Worm (Caenorhabditis elegans) whole organism, L2 larva: ENCODE measurements around the gene wrt-3.

Experiments
- fos-1 ChIP-seq: fragments of 150-350 bp; optimal IDR thresholded peaks from 2 replicates; lab custom pipeline; 2014; ENCODE audit warnings: missing biosample characterization, missing genetic modification characterization
- lin-13 ChIP-seq: fragments of 150-350 bp; optimal IDR thresholded peaks from 2 replicates; lab custom pipeline; 2014; ENCODE audit warnings: missing biosample characterization, missing genetic modification reagents, missing genetic modification characterization
- sma-9 ChIP-seq, 2 experiments: fragments of 150-350 bp in 1 of 2; sonication (generic microtip) in 1 of 2; optimal IDR thresholded peaks; 2 replicates each; lab custom pipeline; 2014 to 2016; ENCODE audit warnings: missing genetic modification characterization in 2 of 2, mild to moderate bottlenecking in 1 of 2, missing biosample characterization in 1 of 2, missing compliant biosample characterization in 1 of 2, missing genetic modification reagents in 1 of 2, moderate library complexity in 1 of 2

DNA sequence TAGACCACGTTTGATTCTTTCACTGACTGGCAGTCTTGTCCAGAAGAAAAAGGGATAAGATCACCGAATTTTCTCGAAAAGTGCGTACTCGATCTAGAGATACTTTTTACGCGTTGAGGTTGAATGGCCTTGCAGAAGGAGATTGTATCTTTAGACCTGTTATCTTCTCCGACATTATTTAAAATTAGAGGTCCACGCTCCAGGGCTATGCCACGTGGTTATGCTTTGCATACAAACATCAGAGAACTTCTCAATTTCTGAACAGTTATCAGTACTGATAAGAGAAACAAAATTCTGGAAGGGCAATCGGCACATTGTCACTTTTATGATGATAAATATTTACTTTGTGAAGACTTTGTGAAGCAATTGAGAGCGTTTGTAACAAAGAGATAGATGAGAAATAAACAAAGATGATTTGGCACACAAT, 35.1 kb downstream of the wrt-3 start:
- peak; percentile 94 for TF ChIP-seq sma-9 (GFP tag; optimal IDR thresholded peaks at IDR 0.05; lab: Kevin White, UChicago)
- no peak for TF ChIP-seq sma-9 (tag; optimal IDR thresholded peaks at IDR 0.05; lab: Kevin White, UChicago)
- TF ChIP-seq fos-1 (tag; lab: Kevin White, UChicago) = peak; percentile 39
- TF ChIP-seq lin-13 = peak; percentile 41
